Worm (Caenorhabditis elegans) whole organism, dauer: ENCODE measurements around the gene lgc-22.
"Not testable (repeated sequence)": the region's sequence is repeated elsewhere in the genome, so short reads cannot be mapped to it uniquely, and the experiment has no call there.

Experiments
- unc-62 ChIP-seq: sonication (generic microtip); optimal IDR thresholded peaks from 2 replicates; lab custom pipeline; 2017; ENCODE audit warnings: missing biosample characterization, missing genetic modification reagents, missing genetic modification characterization

Gene lgc-22

DNA sequence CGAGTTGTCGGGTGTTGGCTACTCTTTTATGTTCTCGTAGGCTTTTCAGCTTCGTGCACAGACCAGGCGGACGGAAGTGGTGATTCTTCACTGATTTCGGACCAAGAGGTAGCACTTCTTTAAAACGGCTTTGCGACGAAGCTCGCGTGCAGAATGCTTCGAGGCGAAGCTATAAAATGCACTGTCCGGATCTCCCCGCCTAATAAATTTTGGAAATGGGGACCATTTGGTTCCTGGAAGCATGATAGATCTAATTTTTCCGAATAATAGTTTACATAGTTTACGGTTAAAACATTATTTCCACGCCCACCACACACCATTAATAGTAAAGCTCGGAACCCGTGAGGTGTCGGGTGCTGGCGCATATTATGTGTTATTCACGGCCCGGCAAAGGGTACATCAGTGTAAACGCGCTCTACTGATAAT, 46.5 kb downstream of the lgc-22 start:
- no peak for TF ChIP-seq unc-62 (GFP tag; lab: Kevin White, UChicago)

DNA sequence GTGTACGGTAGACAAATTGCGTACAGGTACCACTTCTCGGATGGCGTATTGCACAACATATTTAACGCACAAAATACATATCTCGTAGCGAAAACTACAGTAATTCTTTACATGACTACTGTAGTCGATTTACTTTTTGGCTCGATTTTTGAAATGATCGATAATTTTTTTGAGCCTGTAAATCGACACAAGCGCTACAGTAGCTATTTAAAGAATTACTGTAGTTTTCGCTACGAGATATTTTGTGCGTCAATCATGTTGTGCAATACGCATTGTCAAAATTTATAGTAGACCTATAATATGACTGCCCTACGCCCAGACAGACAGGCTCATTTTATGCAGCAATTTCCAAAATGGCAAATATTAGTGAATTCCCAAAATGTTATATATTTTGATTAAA, 47.0 kb downstream of the lgc-22 start, which contains the start of gene W03B1.5:
Gene W03B1.5, plus strand, starts transcription at position 301 of the 400 bp plus-strand sequence.
- not testable (repeated sequence) for TF ChIP-seq unc-62 (GFP tag; lab: Kevin White, UChicago)
